Worm (Caenorhabditis elegans): ENCODE data around the gene nhr-214.

DNA sequence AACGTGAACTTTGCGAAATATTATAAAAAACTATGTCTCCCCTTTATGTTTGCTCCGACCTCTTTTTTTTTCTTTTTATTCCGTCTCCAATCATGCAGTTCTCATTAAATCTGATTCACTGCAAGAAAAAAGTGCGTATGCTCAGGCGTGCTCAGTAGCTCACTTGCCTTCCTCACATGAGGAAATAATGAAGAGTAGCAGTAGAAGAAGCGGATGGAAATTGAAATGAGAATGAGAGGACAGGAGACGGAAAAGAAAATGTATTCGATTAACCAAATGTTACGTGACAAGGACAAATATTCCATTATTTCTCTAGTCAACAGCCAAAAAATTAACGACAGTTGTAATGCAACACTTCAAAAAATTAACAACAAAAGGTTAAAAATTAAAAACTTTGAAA lies 11.2 kb upstream of the nhr-214 start:
- TF ChIP-seq Y5F2A.4 (GFP tag; optimal IDR thresholded peaks at IDR 0.05) = no peak
- TF ChIP-seq saeg-2 (GFP tag; IDR thresholded peaks at IDR 0.05) = no peak
- no peak for TF ChIP-seq fos-1 (tag; optimal IDR thresholded peaks at IDR 0.05)
- no peak for TF ChIP-seq ceh-82 (tag; optimal IDR thresholded peaks at IDR 0.05)
- TF ChIP-seq lsy-2 (tag; optimal IDR thresholded peaks at IDR 0.05) = no peak
- no peak for TF ChIP-seq R02D3.7 (tag; optimal IDR thresholded peaks at IDR 0.05)
- TF ChIP-seq nhr-237 (tag; optimal IDR thresholded peaks at IDR 0.05) = no peak
- TF ChIP-seq nhr-10 (tag; optimal IDR thresholded peaks at IDR 0.05) = no peak
- TF ChIP-seq pha-4 (GFP tag; IDR thresholded peaks at IDR 0.05) = no peak
- TF ChIP-seq pha-4 (tag; optimal IDR thresholded peaks at IDR 0.05) = no peak
- no peak for TF ChIP-seq nhr-11 (tag; optimal IDR thresholded peaks at IDR 0.05)
- TF ChIP-seq unc-62 (GFP tag; optimal IDR thresholded peaks at IDR 0.05 in 1 of 2) = no peak
- no peak for TF ChIP-seq unc-62 (tag; optimal IDR thresholded peaks at IDR 0.05)

Measured in whole organism, L4 larva.